Worm (Caenorhabditis elegans): ENCODE data around the gene rfip-2.
"Not testable (repeated sequence)": the region's sequence is repeated elsewhere in the genome, so short reads cannot be mapped to it uniquely, and the experiment has no call there.

DNA sequence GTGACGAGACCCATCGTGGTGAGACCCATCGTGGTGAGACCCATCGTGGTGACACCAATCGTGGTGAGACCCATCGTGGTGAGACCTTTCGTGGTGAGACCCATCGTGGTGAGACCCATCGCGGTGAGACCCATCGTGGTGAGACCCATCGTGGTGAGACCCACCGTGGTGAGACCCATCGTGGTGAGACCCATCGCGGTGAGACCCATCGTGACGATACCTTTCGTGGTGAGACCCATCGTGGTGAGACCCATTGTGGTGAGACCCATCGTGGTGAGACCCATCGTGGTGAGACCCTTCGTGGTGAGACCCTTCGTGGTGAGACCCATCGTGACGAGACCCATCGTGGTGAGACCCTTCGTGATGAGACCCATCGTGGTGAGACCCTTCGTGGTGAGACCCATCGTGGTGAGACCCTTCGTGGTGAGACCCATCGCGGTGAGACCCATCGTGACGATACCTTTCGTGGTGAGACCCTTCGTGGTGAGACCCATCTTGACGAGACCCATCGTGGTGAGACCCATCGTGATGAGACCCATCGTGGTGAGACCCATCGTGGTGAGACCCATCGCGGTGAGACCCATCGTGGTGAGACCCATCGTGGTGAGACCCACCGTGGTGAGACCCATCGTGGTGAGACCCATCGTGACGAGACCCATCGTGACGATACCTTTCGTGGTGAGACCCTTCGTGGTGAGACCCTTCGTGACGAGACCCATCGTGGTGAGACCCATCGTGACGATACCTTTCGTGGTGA lies 26.6 kb upstream of the rfip-2 start:
- TF ChIP-seq ztf-23 (GFP tag; IDR thresholded peaks at IDR 0.05); cog-1 (tag; optimal IDR thresholded peaks at IDR 0.05); med-1 (GFP tag; optimal IDR thresholded peaks at IDR 0.05; ENCODE audit: insufficient read depth): not testable (repeated sequence)
- TF ChIP-seq ztf-29 (GFP tag; IDR thresholded peaks at IDR 0.05) (peak; percentile 23; the same call in 1 of the 2 replicates), flt-1 (GFP tag; IDR thresholded peaks at IDR 0.05) (peak; percentile 69), klf-2 (GFP tag; conservative IDR thresholded peaks at IDR 0.05) (peak; percentile 66), T22C8.4 (GFP tag; IDR thresholded peaks at IDR 0.05) (peak; percentile 75), ref-1 (GFP tag; conservative IDR thresholded peaks at IDR 0.05) (peak; percentile 59), tab-1 (GFP tag; IDR thresholded peaks at IDR 0.05) (peak; percentile 81)

Data from whole organism, midembryonic.